Worm (Caenorhabditis elegans) whole organism, dauer: ENCODE results near the gene grl-24.

Experiments
- unc-62 ChIP-seq: sonication (generic microtip); optimal IDR thresholded peaks from 2 replicates; lab custom pipeline; 2017; ENCODE audit warnings: missing biosample characterization, missing genetic modification reagents, missing genetic modification characterization

The grl-24 gene

ce11 chrIV:17448319-17448718 is 27.3 kb downstream of the grl-24 start:
- TF ChIP-seq unc-62 (GFP tag; lab: Kevin White, UChicago), result no peak

DNA sequence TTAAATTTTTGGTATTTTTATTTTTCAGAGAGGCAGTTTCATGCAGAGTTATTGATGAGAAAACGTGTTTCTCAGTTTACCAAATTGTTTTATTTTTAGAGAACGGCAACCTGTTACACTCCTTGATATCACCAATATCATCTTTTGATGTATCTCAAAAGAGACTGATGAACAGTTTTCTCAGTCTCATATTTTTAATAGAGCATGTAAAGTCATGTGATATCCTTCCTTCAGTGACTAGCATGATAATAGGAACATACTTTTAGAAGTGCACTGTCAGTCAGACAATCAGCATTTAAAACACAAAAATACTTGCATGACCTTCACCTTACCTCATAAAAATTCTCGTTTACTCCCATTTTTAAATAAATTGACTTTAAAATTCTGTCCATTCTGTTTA is 33.1 kb downstream of the grl-24 start, which contains the start of gene F11E6.11:
Gene F11E6.11 (plus strand): TSS at position 325 of the 400 bp plus-strand sequence.
- no peak for TF ChIP-seq unc-62 (GFP tag; lab: Kevin White, UChicago)

- TF ChIP-seq unc-62 (GFP tag; lab: Kevin White, UChicago), result no peak
Observed at ce11 chrIV:17441260-17441659, 34.4 kb downstream of the grl-24 start.

DNA sequence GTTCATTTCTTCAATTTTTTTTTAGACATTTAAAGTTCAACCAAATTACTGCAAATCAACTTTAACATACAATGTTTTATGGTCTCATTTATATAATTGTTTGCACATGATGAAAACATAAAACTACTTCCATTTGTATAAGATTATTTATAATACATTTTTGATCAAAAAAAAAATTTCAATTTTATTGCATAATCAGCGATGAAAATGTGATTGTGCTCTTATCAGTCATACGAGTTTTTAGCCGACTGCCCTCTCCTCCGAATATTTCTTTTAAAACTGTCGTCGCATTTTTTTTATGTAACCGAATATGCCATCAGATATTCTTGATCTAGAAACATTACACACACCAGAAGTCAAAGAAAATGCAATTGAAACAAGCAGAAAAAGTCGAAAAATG is 35.2 kb downstream of the grl-24 start, which contains the start of gene F08A7.1:
Gene F08A7.1 (plus strand): TSS at position 191 of the 400 bp plus-strand sequence.
- no peak for TF ChIP-seq unc-62 (GFP tag; lab: Kevin White, UChicago)

DNA sequence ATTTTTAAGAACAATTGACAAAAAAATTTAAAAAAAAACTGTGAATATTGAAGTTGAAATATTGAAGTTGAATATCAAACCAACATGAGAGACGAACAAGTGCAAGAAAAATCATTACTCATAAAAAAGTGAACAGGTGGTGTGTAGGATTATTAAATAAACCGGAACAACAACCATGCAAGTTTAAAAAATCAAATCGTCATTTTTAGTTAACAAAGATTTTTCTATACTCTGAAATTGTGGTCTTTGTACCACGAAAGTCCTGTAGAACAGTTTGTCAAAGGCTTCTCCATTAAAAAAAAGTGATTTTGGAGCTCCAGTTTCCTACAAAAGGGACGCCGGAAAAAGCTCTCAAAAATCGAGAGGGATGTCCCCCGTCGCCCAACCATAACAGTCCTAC is 35.6 kb downstream of the grl-24 start, which contains the start of gene C06A12.19:
Gene C06A12.19 (minus strand): TSS at position 101 of the 400 bp plus-strand sequence.
- no peak for TF ChIP-seq unc-62 (GFP tag; lab: Kevin White, UChicago)

DNA sequence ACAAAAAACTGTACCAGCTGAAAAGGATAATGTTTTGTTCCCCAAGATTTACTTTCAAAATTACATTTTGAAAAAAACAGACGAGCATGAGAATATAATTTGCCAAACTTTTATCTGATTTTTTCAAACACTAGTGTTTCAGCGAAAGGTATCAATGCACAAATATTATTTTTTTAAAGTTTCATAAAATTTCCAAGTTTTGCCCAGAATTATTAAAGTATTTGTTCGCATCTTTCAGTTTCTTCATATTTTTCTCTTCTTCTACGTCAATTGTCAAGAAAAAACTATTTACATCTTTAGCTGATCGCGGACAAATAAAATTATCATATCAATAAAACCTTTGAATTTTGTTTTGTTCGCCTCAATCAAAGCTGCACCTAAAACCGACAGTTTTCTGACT is 38.6 kb downstream of the grl-24 start, which contains the start of gene C06A12.8:
Gene C06A12.8 (plus strand): TSS at position 301 of the 400 bp plus-strand sequence.
- TF ChIP-seq unc-62 (GFP tag; lab: Kevin White, UChicago), result no peak

ce11 chrIV:17436552-17436951 is 39.1 kb downstream of the grl-24 start, which contains the start of gene gcy-27:
Gene gcy-27 (minus strand): TSS chrIV:17436652.
- TF ChIP-seq unc-62 (GFP tag; lab: Kevin White, UChicago), result no peak

DNA sequence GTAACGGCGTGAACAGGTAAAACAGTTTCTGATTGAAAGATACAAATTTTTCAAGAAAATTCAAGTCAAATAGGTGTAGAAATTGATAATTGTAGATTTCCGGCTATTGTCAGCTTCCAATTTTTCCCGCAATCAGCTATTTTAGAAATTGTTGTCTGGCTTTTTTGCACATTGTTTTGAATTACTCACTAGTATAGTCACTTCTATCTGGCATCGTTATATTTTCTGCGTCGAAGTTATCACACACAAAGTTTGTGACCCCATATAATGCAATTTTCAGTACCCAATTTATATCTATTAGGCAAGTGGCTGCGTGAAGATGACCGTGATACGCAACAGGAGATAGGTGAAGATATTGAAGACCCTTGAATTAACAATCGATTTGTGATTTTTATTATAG is 40.4 kb downstream of the grl-24 start:
- no peak for TF ChIP-seq unc-62 (GFP tag; lab: Kevin White, UChicago)

DNA sequence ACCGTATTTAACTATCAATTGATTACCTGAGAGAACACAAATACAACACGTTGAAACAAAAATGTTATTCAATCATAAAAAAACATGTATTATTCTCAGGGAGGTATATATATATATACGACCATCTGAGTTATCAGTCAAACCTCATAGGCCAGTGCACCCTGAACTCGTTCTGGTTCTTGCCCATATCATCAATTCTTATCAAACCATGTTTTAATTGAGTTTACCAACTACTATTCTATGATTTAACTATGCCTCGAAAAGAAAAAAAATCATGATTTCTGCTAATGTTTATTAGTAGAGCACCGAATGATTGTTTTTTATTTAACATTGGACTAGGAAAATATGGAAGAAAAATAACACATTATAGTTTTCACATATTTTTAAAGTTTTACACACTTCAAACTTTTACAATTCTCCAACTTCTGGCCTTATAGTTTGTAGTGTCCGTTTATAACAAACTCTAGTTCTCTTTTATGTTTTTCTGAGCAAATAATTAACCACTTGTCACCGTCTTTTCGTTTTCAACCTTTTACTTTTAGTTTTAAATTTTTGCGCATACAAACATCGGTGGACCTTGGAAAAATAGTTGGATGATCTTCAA is 43.3 kb downstream of the grl-24 start:
- no peak for TF ChIP-seq unc-62 (GFP tag; lab: Kevin White, UChicago)

DNA sequence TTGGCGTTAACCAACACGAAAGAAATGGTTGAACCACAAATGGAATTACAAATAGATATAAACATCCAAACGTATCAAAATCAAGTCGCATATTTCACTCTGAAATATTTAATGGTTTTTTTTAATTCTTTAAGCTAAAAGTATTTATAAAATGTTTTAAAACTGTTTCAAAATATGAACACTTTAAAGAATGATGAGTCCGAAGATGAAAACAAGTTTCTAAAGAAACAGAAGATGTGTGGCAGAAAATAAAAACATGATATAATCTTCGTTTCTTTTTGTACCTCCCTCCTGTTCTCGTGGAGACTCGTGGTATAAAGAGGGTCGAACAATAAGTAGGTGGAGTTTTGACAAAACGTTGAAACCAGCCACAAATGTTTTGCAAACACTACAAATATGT is 44.4 kb downstream of the grl-24 start, which contains the start of gene lact-6:
Gene lact-6 (minus strand): TSS at position 101 of the 400 bp plus-strand sequence.
- no peak for TF ChIP-seq unc-62 (GFP tag; lab: Kevin White, UChicago)

DNA sequence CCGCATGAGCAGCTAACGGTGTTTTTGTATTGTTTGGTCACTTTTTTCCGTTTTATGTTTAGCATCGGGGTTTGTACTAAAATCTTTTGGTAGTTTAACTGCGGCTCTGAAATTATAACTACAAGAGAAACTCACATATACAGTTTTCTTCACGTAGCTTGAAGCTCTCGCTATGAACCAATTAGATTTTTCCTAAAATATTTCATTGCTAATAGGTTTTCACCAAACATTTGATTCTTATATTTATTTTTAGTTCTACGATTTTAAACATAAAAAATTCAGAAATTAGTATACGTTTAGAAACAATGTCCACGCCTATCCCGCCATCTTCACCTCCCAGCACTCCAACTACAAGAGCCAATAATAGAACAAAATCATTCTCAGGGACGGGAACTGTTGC is 48.2 kb downstream of the grl-24 start, which contains the start of gene C06A12.3:
Gene C06A12.3 (plus strand): TSS at position 301 of the 400 bp plus-strand sequence.
- TF ChIP-seq unc-62 (GFP tag; lab: Kevin White, UChicago), result no peak

- TF ChIP-seq unc-62 (GFP tag; lab: Kevin White, UChicago), result no peak
Observed at ce11 chrIV:17426970-17427369, 48.7 kb downstream of the grl-24 start.
